Worm (Caenorhabditis elegans) whole organism, L4/young adult: ENCODE measurements around the gene W09C2.8.

Experiments
- W03F9.2 ChIP-seq: fragments of 150-350 bp; optimal IDR thresholded peaks from 2 replicates; lab custom pipeline; 2014; ENCODE audit warnings: missing biosample characterization, missing genetic modification characterization
- dao-5 ChIP-seq: sonication (generic microtip); optimal IDR thresholded peaks from 2 replicates; lab custom pipeline; 2016; ENCODE audit warnings: missing genotype, missing genetic modification characterization, moderate library complexity, missing compliant biosample characterization
- him-1 ChIP-seq: sonication (generic microtip); optimal IDR thresholded peaks from 2 replicates; lab custom pipeline; 2016; ENCODE audit warnings: missing genotype, missing genetic modification reagents, missing genetic modification characterization, missing compliant biosample characterization

DNA sequence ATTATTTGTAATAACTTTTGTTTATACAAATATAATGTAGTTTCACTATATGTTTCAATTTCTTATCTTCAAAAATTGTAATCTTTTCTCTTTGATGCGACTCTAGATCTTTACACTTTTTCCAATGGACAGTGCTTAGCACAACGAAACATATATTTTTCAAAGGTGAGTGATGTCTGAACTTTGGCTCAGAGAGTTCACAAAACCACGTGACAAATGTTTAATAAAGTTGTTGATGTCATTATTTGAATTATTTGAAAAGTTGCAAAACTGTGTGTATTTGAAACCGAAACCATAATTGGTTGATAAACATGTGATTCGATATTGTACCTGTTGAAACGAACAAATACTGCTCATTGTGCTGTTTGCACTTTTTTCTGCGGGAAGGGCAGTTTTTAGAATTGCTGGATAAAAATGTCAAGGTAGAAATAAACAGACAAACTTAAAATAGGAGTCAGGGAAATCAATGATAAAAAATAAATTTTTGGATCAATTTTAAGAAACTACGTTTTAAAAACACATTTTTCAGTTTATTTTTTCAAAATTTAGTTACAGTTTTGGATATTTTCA lies 44.0 kb upstream of the W09C2.8 start:
- TF ChIP-seq W03F9.2 (no peak), him-1 (tag; lab: Kevin White, UChicago) (no peak), dao-5 (no peak)
